Worm (Caenorhabditis elegans) whole organism, young adult: ENCODE measurements around the gene mrp-5.

Experiments used
- K12H6.12 ChIP-seq: fragments of 200-800 bp; sonication (Bioruptor generic); optimal IDR thresholded peaks from 2 replicates; lab custom pipeline; 2018; ENCODE audit warnings: mild to moderate bottlenecking, missing genetic modification characterization, missing compliant biosample characterization
- T26A5.8 ChIP-seq: sonication (generic microtip); optimal IDR thresholded peaks from 2 replicates; lab custom pipeline; 2016; ENCODE audit warnings: missing genetic modification characterization, missing compliant biosample characterization
- Y79H2A.3 ChIP-seq: fragments of 200-800 bp; sonication (Bioruptor generic); conservative IDR thresholded peaks from 2 replicates; pipeline ENCODE4 v1.3.6; 2022; ENCODE audit warnings: missing genetic modification reagents, missing genetic modification characterization, missing compliant biosample characterization
- aptf-2 ChIP-seq: fragments of 200-800 bp; sonication (Bioruptor generic); conservative IDR thresholded peaks from 2 replicates; pipeline ENCODE4 v1.3.6; 2022; ENCODE audit warnings: missing genetic modification reagents, missing genetic modification characterization, missing compliant biosample characterization
- atf-7 ChIP-seq: sonication (generic microtip); optimal IDR thresholded peaks from 2 replicates; lab custom pipeline; 2017; ENCODE audit warnings: mild to moderate bottlenecking, missing genetic modification characterization, missing compliant biosample characterization
- ceh-79 ChIP-seq: sonication (generic microtip); optimal IDR thresholded peaks from 2 replicates; lab custom pipeline; 2017; ENCODE audit warnings: mild to moderate bottlenecking, missing genetic modification characterization, missing compliant biosample characterization
- dpff-1 ChIP-seq: sonication (generic microtip); optimal IDR thresholded peaks from 2 replicates; lab custom pipeline; 2017; ENCODE audit warnings: mild to moderate bottlenecking, missing genetic modification characterization, missing compliant biosample characterization
- mes-4 ChIP-seq: sonication (generic microtip); optimal IDR thresholded peaks from 2 replicates; lab custom pipeline; 2016; ENCODE audit warnings: missing genotype, missing genetic modification characterization, missing compliant biosample characterization
- pbrm-1 ChIP-seq: fragments of 200-800 bp; sonication (Bioruptor generic); IDR thresholded peaks from 2 replicates; pipeline ENCODE4 v1.3.6; 2022; ENCODE audit warnings: missing genetic modification reagents, missing genetic modification characterization, missing compliant biosample characterization
- pha-4 ChIP-seq: fragments of 150-350 bp; sonication (generic microtip); optimal IDR thresholded peaks from 2 replicates; lab custom pipeline; 2014; ENCODE audit warnings: missing biosample characterization, missing genetic modification reagents, missing genetic modification characterization
- sea-2 ChIP-seq: fragments of 200-800 bp; sonication (Bioruptor generic); IDR thresholded peaks from 2 replicates; pipeline ENCODE4 v1.3.6; 2022; ENCODE audit warnings: missing genetic modification characterization, missing compliant biosample characterization
- tbx-9 ChIP-seq: sonication (generic microtip); optimal IDR thresholded peaks from 2 replicates; lab custom pipeline; 2016; ENCODE audit warnings: borderline replicate concordance, missing genetic modification characterization, inconsistent platforms, missing compliant biosample characterization
- unc-130 ChIP-seq: sonication (generic microtip); optimal IDR thresholded peaks from 2 replicates; lab custom pipeline; 2016; ENCODE audit warnings: missing genetic modification reagents, missing genetic modification characterization, missing compliant biosample characterization

DNA sequence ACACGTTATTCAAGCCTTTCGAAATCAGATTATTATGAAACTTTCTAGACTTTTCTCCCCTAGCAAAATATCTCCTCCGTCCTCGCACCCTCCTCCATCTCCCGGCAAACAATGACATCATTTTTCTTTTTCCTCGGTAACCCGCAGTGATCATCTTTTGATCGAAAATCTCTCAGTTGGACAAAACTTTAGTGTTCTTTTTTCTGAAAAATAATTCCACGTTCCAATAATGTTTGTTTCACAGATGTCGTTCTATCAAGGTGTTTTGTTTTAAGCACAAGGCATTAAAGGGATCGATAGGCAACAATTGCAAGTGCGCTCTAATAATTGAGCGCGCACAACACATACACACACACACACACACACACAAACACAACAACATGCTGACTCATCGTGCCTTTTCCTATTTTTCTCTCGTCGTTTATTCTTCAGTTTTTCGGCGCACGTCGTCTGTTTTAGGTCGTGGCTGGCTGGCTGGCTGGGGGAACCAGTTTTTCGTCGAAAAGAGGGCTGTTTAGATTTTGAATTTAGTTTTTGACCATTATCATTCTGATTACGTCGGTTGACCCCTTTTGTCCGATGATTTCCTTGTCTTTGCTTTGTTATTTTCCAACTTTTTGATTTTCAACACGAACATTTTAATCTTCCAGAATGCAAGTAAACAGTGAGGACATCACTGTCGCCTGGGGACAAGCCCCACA lies 29.5 kb upstream of the mrp-5 start, which contains the start of gene F20D1.3:
- no peak for TF ChIP-seq Y79H2A.3 (GFP tag; lab: Robert Waterston, UW)
- TF ChIP-seq atf-7 (tag; lab: Kevin White, UChicago), result peak; percentile 90
- no peak for TF ChIP-seq tbx-9 (tag; lab: Kevin White, UChicago)
- TF ChIP-seq pbrm-1 (GFP tag; lab: Robert Waterston, UW), result 0 out of 2 replicates have a peak, but pooled peaks have one; percentile 15
- TF ChIP-seq pha-4, result no peak
- TF ChIP-seq sea-2 (GFP tag; lab: Robert Waterston, UW), result no peak
- no peak for TF ChIP-seq aptf-2
- no peak for TF ChIP-seq T26A5.8
- no peak for TF ChIP-seq mes-4 (tag; lab: Kevin White, UChicago)
- peak; percentile 73 for TF ChIP-seq K12H6.12 (tag; lab: Kevin White, UChicago)
- no peak for TF ChIP-seq unc-130
- no peak for TF ChIP-seq ceh-79 (tag; lab: Kevin White, UChicago)
- no peak for TF ChIP-seq dpff-1 (tag; lab: Kevin White, UChicago)
